Worm (Caenorhabditis elegans): ENCODE data around the gene lec-10.

lec-10 gene

DNA sequence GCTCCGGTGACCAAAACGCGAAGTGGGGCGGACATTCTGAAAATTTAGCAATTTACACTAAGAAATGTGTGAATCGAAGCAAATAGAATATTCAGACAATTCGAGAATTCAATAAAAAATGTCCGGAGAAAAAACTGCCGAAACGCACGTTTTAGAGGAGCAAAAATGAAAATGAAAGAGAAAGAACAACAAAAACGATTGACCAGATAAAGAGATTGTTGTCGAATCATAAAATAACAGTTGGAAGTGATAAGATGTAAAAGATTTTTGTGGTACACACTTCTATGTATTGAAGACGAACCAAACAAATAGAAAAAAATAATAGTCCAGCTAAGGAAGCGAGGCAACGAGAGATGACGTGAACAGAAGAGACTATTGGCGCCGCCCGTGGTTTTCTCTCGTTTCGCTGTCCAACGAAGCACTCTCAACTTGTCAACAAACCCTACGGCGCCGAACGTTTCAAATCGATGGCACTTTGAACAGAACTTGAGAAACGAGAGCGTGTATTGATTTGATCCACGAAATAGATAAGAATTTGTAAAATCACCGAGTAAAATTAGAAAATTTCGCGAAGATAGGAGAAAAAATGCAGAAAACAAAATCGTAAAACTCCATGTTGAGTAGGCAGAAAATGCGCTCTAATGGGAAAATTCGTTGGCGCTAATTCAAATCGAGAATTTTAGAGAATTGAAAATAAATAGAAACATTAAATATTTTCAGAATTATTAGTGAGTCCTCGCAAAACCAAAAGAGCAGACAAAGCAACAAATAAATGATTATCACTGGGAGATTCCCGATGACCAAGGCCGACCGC is 27.8 kb upstream of the lec-10 start, which contains the start of gene mdh-1 (continued):
- TF ChIP-seq ets-4 (GFP tag; optimal IDR thresholded peaks at IDR 0.05) (no peak), lag-1 (GFP tag; IDR thresholded peaks at IDR 0.05) (no peak), F10E7.11 (tag; optimal IDR thresholded peaks at IDR 0.05) (no peak), lin-35 (GFP tag; optimal IDR thresholded peaks at IDR 0.05) (no peak), dpl-1 (GFP tag; optimal IDR thresholded peaks at IDR 0.05) (no peak), sptf-2 (GFP tag; optimal IDR thresholded peaks at IDR 0.05) (no peak), somi-1 (GFP tag; optimal IDR thresholded peaks at IDR 0.05) (no peak), ztf-25 (GFP tag; IDR thresholded peaks at IDR 0.05) (no peak), atf-7 (tag; optimal IDR thresholded peaks at IDR 0.05) (no peak), hsf-1 (GFP tag; IDR thresholded peaks at IDR 0.05) (no peak), die-1 (tag; optimal IDR thresholded peaks at IDR 0.05) (no peak), ztf-28 (GFP tag; IDR thresholded peaks at IDR 0.05) (no peak), hlh-26 (GFP tag; conservative IDR thresholded peaks at IDR 0.05) (no peak), ztf-6 (GFP tag; IDR thresholded peaks at IDR 0.05) (no peak), tlf-1 (GFP tag; optimal IDR thresholded peaks at IDR 0.05) (no peak), lsl-1 (GFP tag; optimal IDR thresholded peaks at IDR 0.05) (no peak), zim-3 (tag; optimal IDR thresholded peaks at IDR 0.05) (no peak), cebp-1 (GFP tag; IDR thresholded peaks at IDR 0.05) (no peak), cebp-1 (tag; optimal IDR thresholded peaks at IDR 0.05) (no peak), hmg-20 (GFP tag; IDR thresholded peaks at IDR 0.05) (no peak), nhr-80 (tag; optimal IDR thresholded peaks at IDR 0.05) (peak; percentile 60), bed-1 (GFP tag; IDR thresholded peaks at IDR 0.05) (no peak), nfya-1 (tag; optimal IDR thresholded peaks at IDR 0.05; ENCODE audit: borderline replicate concordance, insufficient read depth) (no peak), D2030.7 (GFP tag; IDR thresholded peaks at IDR 0.05) (0 out of 2 replicates have a peak, but pooled peaks have one; percentile 17), mcd-1 (GFP tag; IDR thresholded peaks at IDR 0.05) (peak; percentile 44; the same call in 1 of the 2 replicates), ceh-79 (tag; optimal IDR thresholded peaks at IDR 0.05) (no peak), mel-28 (tag; optimal IDR thresholded peaks at IDR 0.05; ENCODE audit: borderline replicate concordance) (no peak), sdz-38 (tag; optimal IDR thresholded peaks at IDR 0.05) (no peak), K12H6.12 (tag; optimal IDR thresholded peaks at IDR 0.05) (peak; percentile 4), F49E8.2 (tag; optimal IDR thresholded peaks at IDR 0.05; ENCODE audit: insufficient read depth) (no peak), F55B11.4 (tag; optimal IDR thresholded peaks at IDR 0.05; ENCODE audit: borderline replicate concordance, insufficient read depth) (no peak), let-607 (tag; optimal IDR thresholded peaks at IDR 0.05) (peak in 1 of 2 experiments; percentile 24), unc-62 (GFP tag; optimal IDR thresholded peaks at IDR 0.05) (no peak), F57A8.1 (GFP tag; optimal IDR thresholded peaks at IDR 0.05) (no peak), attf-5 (GFP tag; optimal IDR thresholded peaks at IDR 0.05) (peak; percentile 8), bed-2 (GFP tag; IDR thresholded peaks at IDR 0.05) (no peak), hlh-12 (tag; optimal IDR thresholded peaks at IDR 0.05) (no peak), repo-1 (tag; optimal IDR thresholded peaks at IDR 0.05) (no peak), nfya-2 (GFP tag; IDR thresholded peaks at IDR 0.05) (no peak), dpff-1 (tag; optimal IDR thresholded peaks at IDR 0.05) (no peak), B0336.3 (GFP tag; IDR thresholded peaks at IDR 0.05) (no peak), C06A6.2 (GFP tag; conservative IDR thresholded peaks at IDR 0.05) (no peak), attf-6 (GFP tag; IDR thresholded peaks at IDR 0.05) (no peak), pbrm-1 (GFP tag; IDR thresholded peaks at IDR 0.05) (0 out of 2 replicates have a peak, but pooled peaks have one; percentile 2), aptf-3 (GFP tag; IDR thresholded peaks at IDR 0.05) (no peak), unc-130 (GFP tag; optimal IDR thresholded peaks at IDR 0.05) (no peak), tbp1 (GFP tag; optimal IDR thresholded peaks at IDR 0.05) (no peak), gei-17 (GFP tag; optimal IDR thresholded peaks at IDR 0.05) (no peak)

Measured in whole organism, young adult.